Fruit fly (Drosophila melanogaster): Measurements from ENCODE around the gene CG4511.

CG4511 gene

dm6 chr3R:10884031-10884677 lies 29.9 kb downstream of the CG4511 start (continued):
- TF ChIP-seq D (optimal IDR thresholded peaks at IDR 0.05) (no peak), D (GFP tag; optimal IDR thresholded peaks at IDR 0.05) (peak; percentile 19), amos (GFP tag; IDR thresholded peaks at IDR 0.05; ENCODE audit: partially characterized antibody) (no peak; the same call in 1 of the 2 replicates), CG6689 (GFP tag; IDR thresholded peaks at IDR 0.05) (peak; percentile 80), CG6254 (GFP tag; optimal IDR thresholded peaks at IDR 0.05) (peak; percentile 44), CG7987 (GFP tag; optimal IDR thresholded peaks at IDR 0.05) (peak; percentile 53), CG8478 (optimal IDR thresholded peaks at IDR 0.05) (no peak)

- TF ChIP-seq Side (GFP tag; optimal IDR thresholded peaks at IDR 0.05) (no peak), Tbp (GFP tag; optimal IDR thresholded peaks at IDR 0.05) (no peak), NFAT (GFP tag; IDR thresholded peaks at IDR 0.05) (no peak), wek (GFP tag; optimal IDR thresholded peaks at IDR 0.05) (no peak), Atf3 (GFP tag; optimal IDR thresholded peaks at IDR 0.05) (peak; percentile 5), Dll (GFP tag; IDR thresholded peaks at IDR 0.05; ENCODE audit: partially characterized antibody) (no peak; the same call in 3 of the 4 replicates), lab (GFP tag; optimal IDR thresholded peaks at IDR 0.05) (no peak), trem (tag; optimal IDR thresholded peaks at IDR 0.05) (no peak), ATbp (GFP tag; optimal IDR thresholded peaks at IDR 0.05) (no peak), Hr39 (optimal IDR thresholded peaks at IDR 0.05) (no peak), CG10543 (GFP tag; optimal IDR thresholded peaks at IDR 0.05) (peak; percentile 34), CG32532 (GFP tag; IDR thresholded peaks at IDR 0.05) (0 out of 2 replicates have a peak, but pooled peaks have one; percentile 27), Scr (GFP tag; IDR thresholded peaks at IDR 0.05; ENCODE audit: partially characterized antibody) (no peak), br (optimal IDR thresholded peaks at IDR 0.05) (no peak), CG4328 (GFP tag; optimal IDR thresholded peaks at IDR 0.05) (no peak), CG14667 (GFP tag; IDR thresholded peaks at IDR 0.05) (no peak), knrl (GFP tag; IDR thresholded peaks at IDR 0.05; ENCODE audit: partially characterized antibody) (no peak), CG9727 (GFP tag; optimal IDR thresholded peaks at IDR 0.05) (no peak), HHEX (GFP tag; optimal IDR thresholded peaks at IDR 0.05) (no peak), CG16779 (GFP tag; IDR thresholded peaks at IDR 0.05) (peak; percentile 52; the same call in 1 of the 2 replicates), CG30431 (GFP tag; optimal IDR thresholded peaks at IDR 0.05) (no peak), CG32767 (GFP tag; IDR thresholded peaks at IDR 0.05) (no peak), CoRest (tag; optimal IDR thresholded peaks at IDR 0.05) (peak; percentile 26), chinmo (GFP tag; IDR thresholded peaks at IDR 0.05; ENCODE audit: partially characterized antibody) (0 out of 4 replicates have a peak, but pooled peaks have one; percentile 9), Spps (tag; optimal IDR thresholded peaks at IDR 0.05) (no peak), Ets65A (GFP tag) (no peak), ken (GFP tag; IDR thresholded peaks at IDR 0.05) (0 out of 3 replicates have a peak, but pooled peaks have one; percentile 36), her (GFP tag; optimal IDR thresholded peaks at IDR 0.05) (no peak), Taf1 (GFP tag; IDR thresholded peaks at IDR 0.05) (no peak), CG9932 (GFP tag; IDR thresholded peaks at IDR 0.05) (no peak), Med (GFP tag) (peak; percentile 78), CG11560 (tag; IDR thresholded peaks at IDR 0.05) (no peak), CG12071 (GFP tag; optimal IDR thresholded peaks at IDR 0.05) (no peak), salm (tag; optimal IDR thresholded peaks at IDR 0.05) (no peak), Sin3A (optimal IDR thresholded peaks at IDR 0.05) (no peak), Lhr (GFP tag; optimal IDR thresholded peaks at IDR 0.05) (no peak), Eip74EF (GFP tag; optimal IDR thresholded peaks at IDR 0.05) (peak in 1 of 2 experiments; percentile 63), CG7963 (GFP tag; IDR thresholded peaks at IDR 0.05; ENCODE audit: partially characterized antibody) (no peak), E2f1 (GFP tag; IDR thresholded peaks at IDR 0.05) (0 out of 2 replicates have a peak, but pooled peaks have one; percentile 15), Mrtf (GFP tag; IDR thresholded peaks at IDR 0.05) (no peak), gro (GFP tag; optimal IDR thresholded peaks at IDR 0.05) (no peak)
These were observed 30.5 kb downstream of the CG4511 start, which contains the start of gene CG14696 for dm6 chr3R:10884678-10885421. CG14696 (minus strand) TSS chr3R:10885001.

Data from whole organism, embryonic.